Worm (Caenorhabditis elegans) whole organism, L1 larva: ENCODE measurements around the gene pct-1.

Experiments
- C16A3.4 ChIP-seq: fragments of 150-350 bp; optimal IDR thresholded peaks from 2 replicates; lab custom pipeline; 2014; ENCODE audit warnings: missing biosample characterization, missing genetic modification characterization
- Y116A8C.19 ChIP-seq: sonication (generic microtip); optimal IDR thresholded peaks from 2 replicates; lab custom pipeline; 2016; ENCODE audit warnings: missing compliant biosample characterization, missing genetic modification characterization, borderline replicate concordance
- alr-1 ChIP-seq: fragments of 200-800 bp; sonication (Bioruptor generic); optimal IDR thresholded peaks from 2 replicates; lab custom pipeline; 2018; ENCODE audit warnings: borderline replicate concordance, mild to moderate bottlenecking, missing genetic modification characterization, missing compliant biosample characterization
- blmp-1 ChIP-seq: fragments of 150-350 bp; optimal IDR thresholded peaks from 2 replicates; lab custom pipeline; 2014; ENCODE audit warnings: missing biosample characterization, missing genetic modification characterization
- ceh-82 ChIP-seq, 3 experiments: fragments of 150-350 bp in 1 of 3; sonication (generic microtip) in 2 of 3; optimal IDR thresholded peaks; 2 replicates each; lab custom pipeline; 2014 to 2017; ENCODE audit warnings: missing biosample characterization in 3 of 3, missing genetic modification characterization in 3 of 3
- ceh-90 ChIP-seq: sonication (generic microtip); optimal IDR thresholded peaks from 2 replicates; lab custom pipeline; 2016; ENCODE audit warnings: missing genetic modification characterization, missing compliant biosample characterization
- dpl-1 ChIP-seq, 3 experiments: fragments of 150-350 bp in 2 of 3; sonication (generic microtip) in 1 of 3; optimal IDR thresholded peaks; 2 replicates each; lab custom pipeline; 2014 to 2017; ENCODE audit warnings: missing biosample characterization in 3 of 3, missing genetic modification characterization in 3 of 3, missing genetic modification reagents in 3 of 3
- efl-1 ChIP-seq, 4 experiments: fragments of 150-350 bp; optimal IDR thresholded peaks in 3 of 4; peaks in 1 of 4; 1 replicate in 1 of 4; 2 replicates in 3 of 4; lab custom pipeline; 2014; ENCODE audit warnings: missing biosample characterization in 2 of 4, missing genetic modification characterization in 2 of 4, missing genetic modification reagents in 2 of 4
- elt-2 ChIP-seq: sonication (generic microtip); optimal IDR thresholded peaks from 2 replicates; lab custom pipeline; 2016; ENCODE audit warnings: missing genetic modification characterization, mild to moderate bottlenecking, inconsistent platforms, missing compliant biosample characterization, missing genetic modification reagents
- ets-5 ChIP-seq: fragments of 200-800 bp; sonication (Bioruptor generic); IDR thresholded peaks from 2 replicates; pipeline ENCODE4 v1.3.6; 2022; ENCODE audit warnings: missing genetic modification characterization, missing compliant biosample characterization
- fkh-10 ChIP-seq: sonication (generic microtip); optimal IDR thresholded peaks from 2 replicates; lab custom pipeline; 2017; ENCODE audit warnings: missing biosample characterization, missing genetic modification reagents, missing genetic modification characterization
- fkh-8 ChIP-seq: sonication (generic microtip); optimal IDR thresholded peaks from 2 replicates; lab custom pipeline; 2016; ENCODE audit warnings: mild to moderate bottlenecking, missing genetic modification characterization, missing compliant biosample characterization
- hlh-4 ChIP-seq: sonication (generic microtip); optimal IDR thresholded peaks from 2 replicates; lab custom pipeline; 2016; ENCODE audit warnings: mild to moderate bottlenecking, missing genetic modification characterization, missing compliant biosample characterization
- irx-1 ChIP-seq: sonication (generic microtip); optimal IDR thresholded peaks from 2 replicates; lab custom pipeline; 2016; ENCODE audit warnings: missing genetic modification characterization, missing compliant biosample characterization
- jun-1 ChIP-seq: fragments of 150-350 bp; optimal IDR thresholded peaks from 2 replicates; lab custom pipeline; 2014; ENCODE audit warnings: missing biosample characterization, missing genetic modification reagents, missing genetic modification characterization
- lin-13 ChIP-seq: fragments of 150-350 bp; optimal IDR thresholded peaks from 2 replicates; lab custom pipeline; 2014; ENCODE audit warnings: missing biosample characterization, missing genetic modification reagents, missing genetic modification characterization
- lin-14 ChIP-seq: fragments of 200-800 bp; sonication (Bioruptor generic); optimal IDR thresholded peaks from 2 replicates; lab custom pipeline; 2018; ENCODE audit warnings: mild to moderate bottlenecking, missing genetic modification characterization, moderate library complexity, missing compliant biosample characterization
- lin-15B ChIP-seq: fragments of 150-350 bp; sonication (generic microtip); optimal IDR thresholded peaks from 3 replicates; lab custom pipeline; 2014; ENCODE audit warnings: missing biosample characterization, missing genetic modification characterization
- lin-35 ChIP-seq, 2 experiments: fragments of 150-350 bp; optimal IDR thresholded peaks; 2 replicates each; lab custom pipeline; 2014; ENCODE audit warnings: missing biosample characterization in 2 of 2, missing genetic modification characterization in 2 of 2, missing genetic modification reagents in 2 of 2
- lsy-2 ChIP-seq, 2 experiments: fragments of 150-350 bp; optimal IDR thresholded peaks; 2 replicates each; lab custom pipeline; 2014; ENCODE audit warnings: missing biosample characterization in 2 of 2, missing genetic modification characterization in 2 of 2
- mdl-1 ChIP-seq, 2 experiments: fragments of 150-350 bp; optimal IDR thresholded peaks; 2 replicates each; lab custom pipeline; 2014 to 2017; ENCODE audit warnings: missing biosample characterization in 2 of 2, missing genetic modification characterization in 2 of 2, inconsistent platforms in 1 of 2
- mep-1 ChIP-seq: fragments of 150-350 bp; optimal IDR thresholded peaks from 2 replicates; lab custom pipeline; 2014; ENCODE audit warnings: missing biosample characterization, missing genetic modification characterization
- nhr-12 ChIP-seq: sonication (generic microtip); optimal IDR thresholded peaks from 2 replicates; lab custom pipeline; 2017; ENCODE audit warnings: missing biosample characterization, missing genetic modification characterization
- nhr-19 ChIP-seq: fragments of 200-800 bp; sonication (Bioruptor generic); conservative IDR thresholded peaks from 2 replicates; pipeline ENCODE4 v1.3.6; 2022; ENCODE audit warnings: missing genetic modification characterization, missing compliant biosample characterization
- nhr-20 ChIP-seq: sonication (generic microtip); optimal IDR thresholded peaks from 2 replicates; lab custom pipeline; 2016; ENCODE audit warnings: mild to moderate bottlenecking, missing genetic modification characterization, missing compliant biosample characterization
- nhr-237 ChIP-seq: fragments of 150-350 bp; optimal IDR thresholded peaks from 2 replicates; lab custom pipeline; 2014; ENCODE audit warnings: missing biosample characterization, missing genetic modification characterization
- nhr-28 ChIP-seq: fragments of 150-350 bp; optimal IDR thresholded peaks from 2 replicates; lab custom pipeline; 2014; ENCODE audit warnings: missing biosample characterization, missing genetic modification characterization
- nhr-71 ChIP-seq: sonication (generic microtip); optimal IDR thresholded peaks from 2 replicates; lab custom pipeline; 2016; ENCODE audit warnings: mild to moderate bottlenecking, missing genetic modification characterization, moderate library complexity, missing compliant biosample characterization
- nhr-76 ChIP-seq: sonication (generic microtip); optimal IDR thresholded peaks from 2 replicates; lab custom pipeline; 2017; ENCODE audit warnings: missing biosample characterization, missing genetic modification characterization
- nhr-77 ChIP-seq: fragments of 150-350 bp; optimal IDR thresholded peaks from 2 replicates; lab custom pipeline; 2014; ENCODE audit warnings: missing biosample characterization, missing genetic modification characterization
- nhr-85 ChIP-seq: sonication (generic microtip); peaks from one replicate; lab custom pipeline; 2016; ENCODE audit warnings: missing genetic modification characterization, inconsistent platforms, missing compliant biosample characterization
- nhr-90 ChIP-seq: sonication (generic microtip); optimal IDR thresholded peaks from 2 replicates; lab custom pipeline; 2016; ENCODE audit warnings: mild to moderate bottlenecking, missing genetic modification characterization, missing compliant biosample characterization; ENCODE audit not compliant: poor library complexity
- pqm-1 ChIP-seq: sonication (generic microtip); optimal IDR thresholded peaks from 3 replicates; lab custom pipeline; 2017; ENCODE audit warnings: missing biosample characterization, missing genetic modification characterization
- snpc-4 ChIP-seq: fragments of 150-350 bp; optimal IDR thresholded peaks from 2 replicates; lab custom pipeline; 2014; ENCODE audit warnings: missing biosample characterization, missing genetic modification characterization
- snu-23 ChIP-seq: sonication (generic microtip); optimal IDR thresholded peaks from 2 replicates; lab custom pipeline; 2016; ENCODE audit warnings: missing genetic modification characterization, missing compliant biosample characterization
- sox-4 ChIP-seq: sonication (generic microtip); optimal IDR thresholded peaks from 2 replicates; lab custom pipeline; 2016; ENCODE audit warnings: missing genetic modification characterization, missing compliant biosample characterization
- swsn-7 ChIP-seq: sonication (generic microtip); optimal IDR thresholded peaks from 2 replicates; lab custom pipeline; 2016; ENCODE audit warnings: missing genetic modification characterization, missing compliant biosample characterization
- ztf-11 ChIP-seq, 2 experiments: sonication (generic microtip); optimal IDR thresholded peaks; 2 replicates each; lab custom pipeline; 2016 to 2017; ENCODE audit warnings: missing genetic modification characterization in 2 of 2, missing biosample characterization in 1 of 2, missing compliant biosample characterization in 1 of 2
- ztf-4 ChIP-seq: fragments of 150-350 bp; optimal IDR thresholded peaks from 2 replicates; lab custom pipeline; 2014; ENCODE audit warnings: missing biosample characterization, missing genetic modification characterization

The pct-1 gene

DNA sequence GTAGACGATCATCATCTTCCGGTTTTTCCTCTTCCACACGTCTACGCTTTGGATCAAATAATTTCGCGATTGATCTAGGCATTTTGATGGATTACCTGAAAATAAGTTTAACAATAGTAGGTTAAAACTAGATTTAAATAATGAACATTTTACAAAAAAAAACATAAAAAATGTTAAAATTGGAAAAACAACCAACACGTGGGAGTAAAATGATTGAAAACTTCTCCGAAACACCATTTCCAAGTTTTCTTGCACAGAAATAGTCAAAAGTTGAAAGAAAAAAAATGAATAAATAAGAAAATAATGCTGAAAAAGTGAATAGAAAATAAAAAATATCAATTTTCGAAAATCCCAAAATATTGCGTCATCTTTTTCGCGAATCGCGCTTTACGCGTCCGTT is 35.5 kb downstream of the pct-1 start, which contains the start of gene C07G1.7:
Gene C07G1.7 (minus strand): TSS at position 101 of the 400 bp plus-strand sequence.
- no peak for TF ChIP-seq nhr-12
- no peak for TF ChIP-seq jun-1 (tag; lab: Kevin White, UChicago)
- TF ChIP-seq ceh-82 (tag; optimal IDR thresholded peaks at IDR 0.05; lab: Kevin White, UChicago) = no peak
- TF ChIP-seq fkh-10 (GFP tag; lab: Kevin White, UChicago) = no peak
- TF ChIP-seq snpc-4 (tag; lab: Kevin White, UChicago) = no peak
- no peak for TF ChIP-seq swsn-7
- no peak for TF ChIP-seq nhr-77 (tag; lab: Kevin White, UChicago)
- no peak for TF ChIP-seq pqm-1 (tag; lab: Kevin White, UChicago)
- no peak for TF ChIP-seq dpl-1 (GFP tag; optimal IDR thresholded peaks at IDR 0.05; lab: Kevin White, UChicago)
- no peak for TF ChIP-seq mdl-1 (tag; optimal IDR thresholded peaks at IDR 0.05; lab: Kevin White, UChicago)
- TF ChIP-seq mep-1 (tag; lab: Kevin White, UChicago) = no peak
- TF ChIP-seq nhr-76 (tag; lab: Kevin White, UChicago) = no peak
- no peak for TF ChIP-seq nhr-237 (tag; lab: Kevin White, UChicago)
- TF ChIP-seq ceh-90 (tag; lab: Kevin White, UChicago) = no peak
- TF ChIP-seq sox-4 (tag; lab: Kevin White, UChicago) = no peak
- no peak for TF ChIP-seq lin-13 (GFP tag; lab: Kevin White, UChicago)

ce11 chrIV:8219987-8220386 is 43.7 kb downstream of the pct-1 start, which contains the start of gene ocr-2:
Gene ocr-2 (minus strand): TSS chrIV:8220087.
- TF ChIP-seq ztf-4 (no peak), snu-23 (GFP tag; lab: Kevin White, UChicago) (no peak), hlh-4 (no peak), nhr-28 (tag; lab: Kevin White, UChicago) (no peak), C16A3.4 (tag; lab: Kevin White, UChicago) (no peak), ztf-11 (tag; optimal IDR thresholded peaks at IDR 0.05; lab: Kevin White, UChicago) (no peak), lin-13 (GFP tag; lab: Kevin White, UChicago) (no peak), lin-15B (tag; lab: Kevin White, UChicago) (no peak), nhr-76 (tag; lab: Kevin White, UChicago) (no peak), efl-1 (optimal IDR thresholded peaks at IDR 0.05; lab: Kevin White, UChicago) (no peak), efl-1 (GFP tag; optimal IDR thresholded peaks at IDR 0.05 in 1 of 2; lab: Kevin White, UChicago) (no peak)
- TF ChIP-seq, all 84 proteins: peak for 0

DNA sequence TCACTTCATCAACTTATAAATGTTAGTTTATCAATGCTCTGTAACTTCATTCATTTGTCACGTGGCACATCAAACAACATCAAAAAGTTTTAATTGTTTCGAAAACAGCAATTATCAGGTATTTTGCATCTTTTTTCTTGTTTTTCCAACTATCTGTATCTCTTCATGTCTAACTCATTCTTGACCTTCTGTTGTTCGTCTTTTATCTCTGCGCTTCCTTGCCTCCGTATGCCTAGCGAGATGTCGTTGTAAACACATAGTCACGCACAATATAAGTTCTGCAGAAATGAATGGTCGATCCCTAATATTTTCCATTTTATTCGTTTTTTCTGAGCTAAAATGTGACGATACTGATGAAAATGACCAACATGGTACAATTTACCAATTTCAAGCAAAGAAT is 45.7 kb downstream of the pct-1 start, which contains the start of gene gpx-6:
Gene gpx-6 (plus strand): TSS at position 257 of the 400 bp plus-strand sequence.
- TF ChIP-seq Y116A8C.19 (no peak), nhr-20 (tag; lab: Kevin White, UChicago) (peak; percentile 32), fkh-8 (no peak), C16A3.4 (tag; lab: Kevin White, UChicago) (peak; percentile 11), blmp-1 (tag; lab: Kevin White, UChicago) (peak; percentile 19), nhr-85 (tag; lab: Kevin White, UChicago) (peak; percentile 55), lsy-2 (tag; optimal IDR thresholded peaks at IDR 0.05; lab: Kevin White, UChicago) (peak in 1 of 2 experiments; percentile 3)

ce11 chrIV:8223055-8223454 is 46.8 kb downstream of the pct-1 start:
- TF ChIP-seq alr-1 (tag; lab: Kevin White, UChicago) (no peak), lin-14 (GFP tag; lab: Kevin White, UChicago) (no peak), pqm-1 (tag; lab: Kevin White, UChicago) (no peak), ets-5 (GFP tag; lab: Robert Waterston, UW) (no peak), elt-2 (tag; lab: Kevin White, UChicago) (peak; percentile 59), nhr-19 (no peak)

DNA sequence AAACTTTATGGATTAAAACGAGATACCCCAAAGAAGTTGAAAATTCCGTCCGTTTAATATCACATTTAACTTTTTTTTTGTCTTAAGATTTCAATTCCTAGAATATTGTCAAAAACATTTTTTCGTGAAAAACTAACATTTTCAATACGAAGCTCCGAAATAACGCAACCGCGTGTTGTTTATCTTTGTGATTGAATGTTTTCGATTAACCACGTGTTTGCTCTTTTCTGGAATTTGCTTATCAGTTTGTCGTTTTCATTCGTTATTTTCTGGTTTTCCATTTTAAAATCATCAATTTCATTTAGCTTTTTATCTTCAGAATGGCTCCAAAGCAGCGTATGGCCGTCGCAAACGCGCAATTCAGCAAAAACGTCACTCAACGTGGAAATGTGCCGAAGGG is 49.1 kb downstream of the pct-1 start, which contains the start of gene serp-1.2:
Gene serp-1.2 (plus strand): TSS at position 318 of the 400 bp plus-strand sequence.
- peak in 1 of 3 experiments; percentile 11 for TF ChIP-seq dpl-1 (GFP tag; optimal IDR thresholded peaks at IDR 0.05; lab: Kevin White, UChicago)
- peak; percentile 36 for TF ChIP-seq nhr-71 (tag; lab: Kevin White, UChicago)
- peak; percentile 58 for TF ChIP-seq elt-2 (tag; lab: Kevin White, UChicago)
- no peak for TF ChIP-seq nhr-28 (tag; lab: Kevin White, UChicago)
- TF ChIP-seq mep-1 (tag; lab: Kevin White, UChicago) = peak; percentile 14
- TF ChIP-seq nhr-20 (tag; lab: Kevin White, UChicago) = peak; percentile 40
- peak in 1 of 2 experiments; percentile 31 for TF ChIP-seq lin-35 (GFP tag; optimal IDR thresholded peaks at IDR 0.05; lab: Kevin White, UChicago)
- no peak for TF ChIP-seq nhr-90 (tag; lab: Kevin White, UChicago)
- TF ChIP-seq irx-1 (tag; lab: Kevin White, UChicago) = no peak
- TF ChIP-seq lin-14 (GFP tag; lab: Kevin White, UChicago) = peak; percentile 31
- peak in 1 of 2 experiments; percentile 37 for TF ChIP-seq lsy-2 (tag; optimal IDR thresholded peaks at IDR 0.05; lab: Kevin White, UChicago)
- no peak for TF ChIP-seq Y116A8C.19
- TF ChIP-seq mdl-1 (tag; optimal IDR thresholded peaks at IDR 0.05; lab: Kevin White, UChicago) = peak in 1 of 2 experiments; percentile 39
- TF ChIP-seq snpc-4 (tag; lab: Kevin White, UChicago) = no peak
- TF ChIP-seq efl-1 (optimal IDR thresholded peaks at IDR 0.05; lab: Kevin White, UChicago) = peak in 1 of 2 experiments; percentile 9
- TF ChIP-seq efl-1 (GFP tag; optimal IDR thresholded peaks at IDR 0.05 in 1 of 2; lab: Kevin White, UChicago) = no peak
